Fruit fly (Drosophila melanogaster) whole organism, prepupa: ENCODE data around the gene CG11760.

ENCODE experiments used
- CG10669 ChIP-seq: fragments of 200-800 bp; sonication (Bioruptor generic); optimal IDR thresholded peaks from 3 replicates; lab custom pipeline; 2018; ENCODE audit warnings: missing biosample characterization, mild to moderate bottlenecking, missing genetic modification characterization, moderate library complexity
- CG11762 ChIP-seq: fragments of 200-800 bp; sonication (Bioruptor generic); optimal IDR thresholded peaks from 3 replicates; lab custom pipeline; 2016; ENCODE audit warnings: missing biosample characterization, missing genetic modification characterization; ENCODE audit not compliant: insufficient read depth
- CG16779 ChIP-seq: fragments of 200-800 bp; sonication (Bioruptor generic); optimal IDR thresholded peaks from 3 replicates; lab custom pipeline; 2017; ENCODE audit warnings: missing biosample characterization, mild to moderate bottlenecking, missing genetic modification characterization
- CG31627 ChIP-seq: fragments of 200-800 bp; sonication (Bioruptor generic); optimal IDR thresholded peaks from 3 replicates; lab custom pipeline; 2016; ENCODE audit warnings: missing biosample characterization, missing genetic modification characterization
- CG34406 ChIP-seq: fragments of 200-800 bp; sonication (Bioruptor generic); optimal IDR thresholded peaks from 3 replicates; lab custom pipeline; 2016; ENCODE audit warnings: missing biosample characterization, missing genetic modification characterization
- CG3919 ChIP-seq: fragments of 200-800 bp; sonication (Bioruptor generic); optimal IDR thresholded peaks from 3 replicates; lab custom pipeline; 2016; ENCODE audit warnings: missing biosample characterization, missing genetic modification characterization
- CG4318 ChIP-seq: fragments of 200-800 bp; sonication (Bioruptor generic); optimal IDR thresholded peaks from 3 replicates; lab custom pipeline; 2017; ENCODE audit warnings: missing biosample characterization, mild to moderate bottlenecking, missing genetic modification characterization
- CG6808 ChIP-seq: fragments of 200-800 bp; sonication (Bioruptor generic); optimal IDR thresholded peaks from 3 replicates; lab custom pipeline; 2017; ENCODE audit warnings: missing biosample characterization, missing genetic modification characterization, mild to moderate bottlenecking, moderate library complexity, missing genetic modification reagents
- CG7368 ChIP-seq: fragments of 200-800 bp; sonication (Bioruptor generic); optimal IDR thresholded peaks from 3 replicates; lab custom pipeline; 2016; ENCODE audit warnings: missing biosample characterization, missing genetic modification characterization
- CG8319 ChIP-seq: fragments of 200-800 bp; sonication (Bioruptor generic); optimal IDR thresholded peaks from 3 replicates; lab custom pipeline; 2016; ENCODE audit warnings: missing biosample characterization, missing genetic modification characterization
- Eip75B ChIP-seq: fragments of 200-800 bp; sonication (Bioruptor generic); optimal IDR thresholded peaks from 3 replicates; lab custom pipeline; 2016; ENCODE audit warnings: missing biosample characterization, missing genetic modification characterization
- Eip78C ChIP-seq: fragments of 200-800 bp; sonication (Bioruptor generic); peaks from one replicate; lab custom pipeline; 2016; ENCODE audit warnings: missing biosample characterization, missing genetic modification characterization
- Eip93F ChIP-seq: fragments of 200-800 bp; sonication (Bioruptor generic); optimal IDR thresholded peaks from 2 replicates; lab custom pipeline; 2016; ENCODE audit warnings: missing biosample characterization, mild to moderate bottlenecking, missing genetic modification characterization
- Ets21C ChIP-seq: fragments of 200-800 bp; sonication (Bioruptor generic); optimal IDR thresholded peaks from 3 replicates; lab custom pipeline; 2016; ENCODE audit warnings: missing biosample characterization, missing genetic modification characterization
- Ets96B ChIP-seq: fragments of 200-800 bp; optimal IDR thresholded peaks from 2 replicates; lab custom pipeline; 2019; ENCODE audit warnings: missing biosample characterization, mild to moderate bottlenecking, missing genetic modification characterization, moderate library complexity
- Hr38 ChIP-seq: sonication (Bioruptor generic); optimal IDR thresholded peaks from 2 replicates; lab custom pipeline; 2016; ENCODE audit warnings: missing biosample characterization, missing genetic modification characterization
- Hr4 ChIP-seq: fragments of 200-800 bp; sonication (Bioruptor generic); optimal IDR thresholded peaks from 3 replicates; lab custom pipeline; 2016; ENCODE audit warnings: missing biosample characterization, missing genetic modification characterization
- Lpt ChIP-seq: fragments of 200-800 bp; sonication (Bioruptor generic); optimal IDR thresholded peaks from 3 replicates; lab custom pipeline; 2016; ENCODE audit warnings: missing biosample characterization, missing genetic modification characterization
- Met ChIP-seq: fragments of 200-800 bp; sonication (Bioruptor generic); optimal IDR thresholded peaks from 3 replicates; lab custom pipeline; 2016; ENCODE audit warnings: missing biosample characterization, missing genetic modification characterization
- Smox ChIP-seq: fragments of 200-800 bp; sonication (Bioruptor generic); optimal IDR thresholded peaks from 3 replicates; lab custom pipeline; 2016; ENCODE audit warnings: missing biosample characterization, missing genetic modification characterization
- dac ChIP-seq: fragments of 200-800 bp; sonication (Bioruptor generic); optimal IDR thresholded peaks from 2 replicates; lab custom pipeline; 2017; ENCODE audit warnings: missing biosample characterization, mild to moderate bottlenecking, missing genetic modification characterization
- dsx ChIP-seq: fragments of 200-800 bp; optimal IDR thresholded peaks from 3 replicates; lab custom pipeline; 2019; ENCODE audit warnings: missing biosample characterization, mild to moderate bottlenecking, missing genetic modification characterization, moderate library complexity; ENCODE audit not compliant: poor library complexity, severe bottlenecking
- esn ChIP-seq: fragments of 200-800 bp; sonication (Bioruptor generic); optimal IDR thresholded peaks from 2 replicates; lab custom pipeline; 2016; ENCODE audit warnings: missing biosample characterization, mild to moderate bottlenecking, missing genetic modification characterization, moderate library complexity
- fd59A ChIP-seq: fragments of 200-800 bp; sonication (Bioruptor generic); optimal IDR thresholded peaks from 2 replicates; lab custom pipeline; 2017; ENCODE audit warnings: missing biosample characterization, mild to moderate bottlenecking, missing genetic modification characterization, missing genetic modification reagents
- fkh ChIP-seq: fragments of 200-800 bp; sonication (Bioruptor generic); optimal IDR thresholded peaks from 3 replicates; lab custom pipeline; 2017; ENCODE audit warnings: missing biosample characterization, mild to moderate bottlenecking, missing genetic modification characterization, moderate library complexity
- salr ChIP-seq, 2 experiments: fragments of 200-800 bp; sonication (Bioruptor generic); optimal IDR thresholded peaks; 3 replicates each; lab custom pipeline; 2016 to 2018; ENCODE audit warnings: missing biosample characterization in 2 of 2, missing genetic modification characterization in 2 of 2, mild to moderate bottlenecking in 1 of 2
- spab ChIP-seq: fragments of 200-800 bp; sonication (Bioruptor generic); optimal IDR thresholded peaks from 2 replicates; lab custom pipeline; 2017; ENCODE audit warnings: missing biosample characterization, mild to moderate bottlenecking, missing genetic modification characterization, missing genetic modification reagents
- svp ChIP-seq: fragments of 200-800 bp; sonication (Bioruptor generic); peaks from one replicate; lab custom pipeline; 2016; ENCODE audit warnings: missing biosample characterization, missing genetic modification characterization
- topi ChIP-seq: fragments of 200-800 bp; sonication (Bioruptor generic); optimal IDR thresholded peaks from 3 replicates; lab custom pipeline; 2016; ENCODE audit warnings: missing biosample characterization, missing genetic modification characterization
- vri ChIP-seq: fragments of 200-800 bp; sonication (Bioruptor generic); optimal IDR thresholded peaks from 3 replicates; lab custom pipeline; 2016; ENCODE audit warnings: missing biosample characterization, mild to moderate bottlenecking, missing genetic modification characterization

CG11760 gene

DNA sequence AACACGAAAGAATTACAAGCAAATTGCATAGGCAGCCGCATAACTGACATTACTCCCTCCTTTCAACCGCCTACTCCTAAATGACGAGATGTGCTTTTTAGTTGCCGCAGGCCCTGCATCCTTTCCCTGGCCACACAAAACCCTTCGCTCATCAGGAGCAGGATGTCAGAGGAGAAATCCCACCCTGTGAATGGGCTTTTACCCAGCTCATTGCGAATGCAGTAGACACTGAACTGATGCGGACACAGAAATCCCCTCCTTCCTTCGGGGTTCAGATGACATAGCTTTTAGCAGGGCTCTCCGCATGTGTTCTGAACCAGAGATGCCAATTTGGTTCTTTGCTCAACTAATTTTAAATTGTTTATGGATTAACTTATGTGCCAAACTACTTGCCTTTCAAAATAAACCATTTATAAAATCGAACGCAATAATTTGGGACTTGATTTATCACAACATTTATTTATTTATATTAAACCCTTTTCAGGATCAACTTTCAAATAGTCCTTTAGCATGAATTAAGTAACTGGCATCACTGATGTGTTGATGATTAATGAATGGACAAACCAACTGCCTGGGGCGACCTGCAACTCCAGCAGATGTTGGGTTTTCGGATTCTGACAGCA lies 20.3 kb downstream of the CG11760 start (continued):
- TF ChIP-seq spab (GFP tag; lab: Kevin White, UChicago) (peak; percentile 6), Ets96B (tag; lab: Kevin White, UChicago) (peak; percentile 48), Smox (GFP tag; lab: Kevin White, UChicago) (no peak), Hr38 (GFP tag; lab: Kevin White, UChicago) (no peak), CG7368 (GFP tag; lab: Kevin White, UChicago) (no peak), topi (no peak), CG10669 (GFP tag; lab: Kevin White, UChicago) (peak; percentile 6), dsx (GFP tag; lab: Kevin White, UChicago) (no peak), salr (GFP tag; optimal IDR thresholded peaks at IDR 0.05; lab: Kevin White, UChicago) (no peak), Hr4 (GFP tag; lab: Kevin White, UChicago) (no peak), CG6808 (GFP tag; lab: Kevin White, UChicago) (peak; percentile 27), CG8319 (GFP tag; lab: Kevin White, UChicago) (no peak), Met (GFP tag; lab: Kevin White, UChicago) (peak; percentile 24), fkh (GFP tag; lab: Kevin White, UChicago) (no peak), CG4318 (GFP tag; lab: Kevin White, UChicago) (no peak), Eip75B (GFP tag; lab: Kevin White, UChicago) (peak; percentile 27), fd59A (GFP tag; lab: Kevin White, UChicago) (no peak), Lpt (GFP tag; lab: Kevin White, UChicago) (no peak)
- TF ChIP-seq, all 60 proteins: peak for 11

DNA sequence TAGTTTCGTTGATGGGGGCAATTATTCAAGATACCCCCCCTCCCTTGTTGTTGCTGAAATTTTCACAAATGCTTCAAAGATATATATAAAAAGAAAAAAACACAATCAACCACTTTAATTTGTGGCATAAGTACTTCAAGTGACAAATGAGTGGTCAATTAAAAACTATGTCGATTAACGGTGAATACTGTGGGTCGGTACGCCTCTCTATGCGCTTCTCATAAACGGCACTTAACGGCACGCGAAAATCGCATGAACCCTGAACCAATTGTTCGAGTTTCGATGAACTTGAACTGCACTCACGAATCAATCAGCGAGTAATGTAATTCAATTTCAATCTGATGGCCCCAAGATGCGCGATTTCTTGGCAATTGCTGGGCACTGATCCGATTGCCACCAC lies 21.1 kb downstream of the CG11760 start:
- TF ChIP-seq CG34406 (GFP tag; lab: Kevin White, UChicago) (no peak), svp (GFP tag; lab: Kevin White, UChicago) (peak; percentile 74)
- TF ChIP-seq, all 60 proteins: peak for 1

DNA sequence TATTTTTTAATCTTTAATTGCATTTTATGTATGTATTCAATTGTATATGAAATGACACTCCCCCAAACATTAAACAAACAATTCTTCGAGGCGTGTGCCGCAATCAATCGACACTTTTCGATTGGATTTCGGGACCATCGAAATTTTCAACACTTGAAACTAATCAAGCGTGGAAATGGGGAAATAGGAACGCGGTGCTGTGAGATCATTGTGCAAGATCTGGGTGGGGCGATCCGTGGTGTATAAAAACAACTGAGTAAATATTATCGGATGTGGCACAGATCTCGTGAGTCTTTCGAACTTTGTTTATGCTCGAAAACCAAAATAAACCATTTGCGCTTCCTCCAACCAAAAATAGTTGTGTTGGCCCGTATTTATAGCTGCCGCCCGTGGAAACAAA lies 22.2 kb downstream of the CG11760 start:
- TF ChIP-seq Hr4 (GFP tag; lab: Kevin White, UChicago) (no peak), esn (GFP tag; lab: Kevin White, UChicago) (no peak), CG3919 (GFP tag; lab: Kevin White, UChicago) (no peak), spab (GFP tag; lab: Kevin White, UChicago) (no peak), CG11762 (GFP tag; lab: Kevin White, UChicago) (no peak), CG6808 (GFP tag; lab: Kevin White, UChicago) (no peak), vri (GFP tag; lab: Kevin White, UChicago) (no peak), Eip93F (GFP tag; lab: Kevin White, UChicago) (no peak), Met (GFP tag; lab: Kevin White, UChicago) (no peak), Ets21C (GFP tag; lab: Kevin White, UChicago) (no peak), dac (GFP tag; lab: Kevin White, UChicago) (no peak), CG31627 (GFP tag; lab: Kevin White, UChicago) (no peak), CG8319 (GFP tag; lab: Kevin White, UChicago) (no peak)

DNA sequence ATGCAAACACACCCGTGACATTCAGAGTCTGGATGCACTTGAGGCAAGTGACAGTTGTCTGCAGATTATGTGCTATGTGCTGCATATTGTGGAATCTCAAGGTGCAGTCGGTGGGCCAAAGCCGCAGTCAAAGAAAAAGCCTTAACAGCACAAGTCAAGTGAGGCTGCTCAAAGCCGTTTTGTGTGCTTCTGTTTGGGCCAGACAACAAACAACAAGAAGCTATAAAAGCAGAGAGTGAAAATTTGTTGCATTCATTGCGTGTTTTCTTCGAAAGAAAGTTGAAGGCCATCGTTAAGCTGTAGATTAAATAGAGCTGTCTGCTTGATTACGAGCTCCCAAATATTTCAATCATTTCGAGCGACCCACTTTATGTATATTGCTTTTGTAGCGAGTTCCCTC lies 22.9 kb downstream of the CG11760 start:
- TF ChIP-seq CG16779: no peak
- TF ChIP-seq Eip78C: peak; percentile 21

DNA sequence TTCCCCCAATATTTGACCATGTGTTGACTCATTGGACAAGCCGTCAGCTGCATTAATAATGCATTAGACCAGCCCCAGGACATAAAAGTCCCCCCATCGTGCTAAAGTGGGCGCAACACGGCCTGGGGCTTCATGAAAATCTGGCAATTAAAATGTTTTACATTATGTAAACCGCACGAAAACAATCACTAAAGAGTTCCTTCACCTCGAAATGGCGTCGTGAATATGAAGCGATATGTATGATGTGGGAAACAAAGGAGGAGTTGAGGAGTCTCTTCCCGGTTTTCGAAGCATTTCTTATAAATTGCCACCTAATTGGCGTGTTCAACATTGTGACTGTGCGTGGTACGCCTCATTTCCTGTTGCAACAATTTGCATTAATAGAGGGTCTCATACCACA lies 23.7 kb downstream of the CG11760 start:
- TF ChIP-seq Eip78C (peak; percentile 15), CG6808 (GFP tag; lab: Kevin White, UChicago) (no peak)
